Worm (Caenorhabditis elegans): ENCODE results near the gene T16A1.10.

DNA sequence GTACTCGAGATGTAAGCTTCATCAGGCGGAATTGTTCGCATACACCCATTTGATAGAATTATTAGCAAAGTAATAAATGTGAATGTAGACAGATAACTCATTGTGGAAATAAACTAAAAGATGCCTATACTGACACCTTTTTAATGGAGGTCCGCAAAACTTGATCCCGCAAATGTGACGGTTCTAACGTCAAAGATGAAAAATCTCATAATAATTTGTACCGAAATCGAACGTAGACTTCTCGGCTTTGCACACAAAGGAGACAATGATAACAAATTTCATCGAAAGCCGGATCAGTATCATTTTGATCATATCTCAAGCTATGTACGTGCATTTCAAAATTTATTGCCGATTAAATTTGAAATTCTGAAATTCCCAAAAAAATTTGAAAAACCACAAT, 16.4 kb upstream of the T16A1.10 start, which contains the start of gene R52.4:
- TF ChIP-seq dpl-1 (GFP tag; optimal IDR thresholded peaks at IDR 0.05): no peak
- TF ChIP-seq ceh-82 (tag; optimal IDR thresholded peaks at IDR 0.05): no peak
- no peak for TF ChIP-seq unc-62 (GFP tag; optimal IDR thresholded peaks at IDR 0.05)
- TF ChIP-seq pax-3 (tag; optimal IDR thresholded peaks at IDR 0.05): no peak
- no peak for TF ChIP-seq ets-5 (GFP tag; IDR thresholded peaks at IDR 0.05)
- TF ChIP-seq unc-130 (tag; optimal IDR thresholded peaks at IDR 0.05): no peak
- no peak for TF ChIP-seq nhr-237 (tag; optimal IDR thresholded peaks at IDR 0.05)

All from whole organism, L1 larva.